Worm (Caenorhabditis elegans): ENCODE data around the gene bath-9.

Gene bath-9

ce11 chrII:3376789-3377188 lies at the start of gene bath-9:
bath-9 (plus strand) TSS chrII:3377089.
- TF ChIP-seq hnd-1 (tag; optimal IDR thresholded peaks at IDR 0.05) = no peak
- no peak for TF ChIP-seq sea-1 (GFP tag; conservative IDR thresholded peaks at IDR 0.05)
- TF ChIP-seq aly-1 (tag; optimal IDR thresholded peaks at IDR 0.05) = no peak
- TF ChIP-seq ama-1 (optimal IDR thresholded peaks at IDR 0.05) = no peak
- TF ChIP-seq tra-4 (tag; optimal IDR thresholded peaks at IDR 0.05) = no peak
- no peak for TF ChIP-seq F13C5.2 (tag; optimal IDR thresholded peaks at IDR 0.05)
- no peak for TF ChIP-seq ceh-13 (GFP tag; optimal IDR thresholded peaks at IDR 0.05)

DNA sequence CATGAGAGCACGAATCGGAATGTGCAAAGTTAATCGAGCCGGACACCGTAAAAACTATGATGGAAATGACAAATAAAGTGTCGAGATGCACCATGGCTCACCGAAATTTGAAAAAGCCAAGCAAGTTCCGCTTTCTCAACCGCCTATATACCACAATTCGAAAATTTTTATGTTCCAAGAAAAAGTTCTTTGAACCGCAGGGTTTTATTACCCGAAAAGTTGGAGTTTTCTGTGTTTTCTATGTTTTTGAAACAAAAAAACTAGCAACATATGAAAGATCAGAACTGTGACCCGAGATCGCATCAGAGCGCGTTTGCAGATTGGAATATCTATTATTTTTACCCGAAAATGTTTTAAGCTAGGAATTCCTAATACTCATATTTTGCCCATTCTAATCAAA lies 49.8 kb upstream of the bath-9 start, which contains the start of gene Y46D2A.3:
Gene Y46D2A.3, minus strand, starts transcription at position 101 of the 400 bp plus-strand sequence.
- TF ChIP-seq sea-1 (GFP tag; conservative IDR thresholded peaks at IDR 0.05) (no peak), scrt-1 (GFP tag; IDR thresholded peaks at IDR 0.05) (no peak), ama-1 (optimal IDR thresholded peaks at IDR 0.05) (no peak), hmg-4 (GFP tag; optimal IDR thresholded peaks at IDR 0.05) (no peak), ceh-13 (GFP tag; optimal IDR thresholded peaks at IDR 0.05) (no peak), flt-1 (GFP tag; IDR thresholded peaks at IDR 0.05) (no peak), tbx-37 (GFP tag; conservative IDR thresholded peaks at IDR 0.05) (no peak), ceh-36 (tag; optimal IDR thresholded peaks at IDR 0.05) (no peak)

DNA sequence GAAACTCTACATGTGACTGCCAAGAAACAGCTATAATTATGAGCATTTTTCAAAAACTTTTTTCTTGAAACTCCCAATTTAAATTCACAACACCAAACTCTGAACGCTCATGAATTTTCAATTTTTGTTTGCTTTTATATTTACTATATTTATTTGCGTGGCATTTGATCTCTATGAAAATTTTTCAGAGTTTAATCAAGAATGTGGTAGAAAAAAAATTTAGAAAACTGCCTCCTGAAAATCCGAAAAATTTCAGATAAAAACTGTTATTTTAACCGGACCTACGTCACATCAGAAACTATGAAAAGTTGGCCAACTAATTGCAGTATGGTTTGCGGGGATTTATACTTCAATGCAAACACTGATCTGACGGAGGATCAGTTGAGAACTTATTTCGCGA lies 44.9 kb upstream of the bath-9 start, which contains the start of gene irld-27:
Gene irld-27, plus strand, starts transcription at position 301 of the 400 bp plus-strand sequence.
- TF ChIP-seq hmg-4 (GFP tag; optimal IDR thresholded peaks at IDR 0.05) (no peak), flt-1 (GFP tag; IDR thresholded peaks at IDR 0.05) (no peak), ets-7 (tag; optimal IDR thresholded peaks at IDR 0.05) (no peak), hmbx-1 (tag; optimal IDR thresholded peaks at IDR 0.05) (no peak), hnd-1 (tag; optimal IDR thresholded peaks at IDR 0.05) (no peak)

- no peak for TF ChIP-seq ama-1 (optimal IDR thresholded peaks at IDR 0.05)
Observed at ce11 chrII:3337039-3337438, 39.9 kb upstream of the bath-9 start, which contains the start of gene F14D2.19. F14D2.19 (minus strand) TSS chrII:3337139.

DNA sequence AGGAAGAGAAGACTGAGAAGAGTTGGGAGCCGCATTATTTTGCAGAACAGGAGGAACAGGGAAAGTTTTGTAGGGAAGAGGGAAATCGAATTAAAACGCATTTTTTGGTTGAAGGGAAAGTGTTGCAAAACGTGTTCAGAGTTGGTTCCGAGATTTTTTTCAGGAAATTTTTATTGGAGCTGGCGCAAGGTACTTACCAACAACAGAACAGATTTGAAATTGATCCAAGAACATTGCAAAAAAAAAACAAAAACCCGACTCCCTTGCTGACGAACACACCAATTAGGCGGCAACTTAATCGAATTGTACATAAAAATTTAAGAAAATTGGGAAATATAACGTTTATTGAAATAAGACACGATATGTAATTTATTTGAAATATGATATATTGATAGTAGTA lies 38.3 kb upstream of the bath-9 start, which contains the start of gene F14D2.7:
Gene F14D2.7, minus strand, starts transcription at position 101 of the 400 bp plus-strand sequence.
- TF ChIP-seq hmbx-1 (tag; optimal IDR thresholded peaks at IDR 0.05) (no peak), aly-1 (tag; optimal IDR thresholded peaks at IDR 0.05) (no peak), ama-1 (optimal IDR thresholded peaks at IDR 0.05) (no peak), hnd-1 (tag; optimal IDR thresholded peaks at IDR 0.05) (no peak), pes-1 (GFP tag; IDR thresholded peaks at IDR 0.05) (no peak), ceh-13 (GFP tag; optimal IDR thresholded peaks at IDR 0.05) (no peak), ceh-36 (tag; optimal IDR thresholded peaks at IDR 0.05) (no peak), scrt-1 (GFP tag; IDR thresholded peaks at IDR 0.05) (no peak), F13C5.2 (tag; optimal IDR thresholded peaks at IDR 0.05) (no peak), tbx-11 (GFP tag; IDR thresholded peaks at IDR 0.05) (no peak), tra-4 (tag; optimal IDR thresholded peaks at IDR 0.05) (no peak), sea-1 (GFP tag; conservative IDR thresholded peaks at IDR 0.05) (no peak), ets-7 (tag; optimal IDR thresholded peaks at IDR 0.05) (no peak), flt-1 (GFP tag; IDR thresholded peaks at IDR 0.05) (no peak), tbx-37 (GFP tag; conservative IDR thresholded peaks at IDR 0.05) (no peak), B0310.2 (tag; optimal IDR thresholded peaks at IDR 0.05) (no peak), hmg-4 (GFP tag; optimal IDR thresholded peaks at IDR 0.05) (no peak)

DNA sequence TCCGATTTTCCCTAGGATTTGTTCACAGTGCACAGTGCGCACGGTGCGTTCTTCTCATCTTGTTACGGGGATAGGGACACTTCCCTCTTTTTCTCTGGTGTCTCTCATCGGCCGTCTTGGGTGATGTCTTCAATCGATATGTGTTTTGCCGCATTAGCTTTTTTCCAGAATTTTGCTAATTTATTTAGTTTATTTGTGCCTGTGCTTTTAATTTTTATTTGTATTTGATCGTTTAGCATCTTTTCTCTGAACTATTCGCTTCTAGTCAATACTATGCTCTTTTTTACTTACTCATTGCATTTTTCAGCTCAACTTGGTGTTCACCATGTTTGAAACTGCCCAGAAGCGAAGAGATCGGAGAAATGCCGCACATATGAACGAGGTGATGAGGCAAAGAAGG lies 36.6 kb upstream of the bath-9 start, which contains the start of gene F14D2.5:
Gene F14D2.5, plus strand, starts transcription at position 301 of the 400 bp plus-strand sequence.
- no peak for TF ChIP-seq ceh-13 (GFP tag; optimal IDR thresholded peaks at IDR 0.05)
- TF ChIP-seq tra-4 (tag; optimal IDR thresholded peaks at IDR 0.05) = no peak
- no peak for TF ChIP-seq sea-1 (GFP tag; conservative IDR thresholded peaks at IDR 0.05)
- TF ChIP-seq ceh-36 (tag; optimal IDR thresholded peaks at IDR 0.05) = no peak
- TF ChIP-seq hmg-4 (GFP tag; optimal IDR thresholded peaks at IDR 0.05) = no peak
- no peak for TF ChIP-seq hmbx-1 (tag; optimal IDR thresholded peaks at IDR 0.05)
- TF ChIP-seq ama-1 (optimal IDR thresholded peaks at IDR 0.05) = no peak
- TF ChIP-seq tbx-37 (GFP tag; conservative IDR thresholded peaks at IDR 0.05) = no peak
- TF ChIP-seq tbx-11 (GFP tag; IDR thresholded peaks at IDR 0.05) = no peak
- TF ChIP-seq pes-1 (GFP tag; IDR thresholded peaks at IDR 0.05) = no peak
- no peak for TF ChIP-seq ets-7 (tag; optimal IDR thresholded peaks at IDR 0.05)
- TF ChIP-seq B0310.2 (tag; optimal IDR thresholded peaks at IDR 0.05) = no peak

DNA sequence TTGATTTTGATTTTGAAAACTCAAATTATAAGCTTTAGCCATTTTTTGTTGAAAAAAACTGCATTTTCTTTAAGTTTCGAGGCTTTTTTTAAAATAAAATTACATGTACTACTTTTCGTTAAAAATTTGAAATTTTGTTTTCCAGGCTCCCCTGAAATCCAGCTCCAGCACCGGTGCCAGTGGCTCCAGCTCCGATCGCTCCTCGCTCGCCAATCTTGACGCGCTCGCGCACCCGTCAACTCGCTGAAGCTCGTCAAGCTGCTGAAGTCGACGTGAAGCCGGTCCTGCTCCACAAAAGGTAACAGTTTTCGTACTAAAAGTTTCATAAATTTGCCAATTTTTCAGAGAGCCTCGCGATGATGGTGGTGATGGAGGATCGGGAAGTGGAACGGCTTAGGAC lies 36.1 kb upstream of the bath-9 start:
- no peak for TF ChIP-seq ceh-13 (GFP tag; optimal IDR thresholded peaks at IDR 0.05)
- no peak for TF ChIP-seq scrt-1 (GFP tag; IDR thresholded peaks at IDR 0.05)
- TF ChIP-seq B0310.2 (tag; optimal IDR thresholded peaks at IDR 0.05) = no peak
- TF ChIP-seq aly-1 (tag; optimal IDR thresholded peaks at IDR 0.05) = no peak
- no peak for TF ChIP-seq ets-7 (tag; optimal IDR thresholded peaks at IDR 0.05)

DNA sequence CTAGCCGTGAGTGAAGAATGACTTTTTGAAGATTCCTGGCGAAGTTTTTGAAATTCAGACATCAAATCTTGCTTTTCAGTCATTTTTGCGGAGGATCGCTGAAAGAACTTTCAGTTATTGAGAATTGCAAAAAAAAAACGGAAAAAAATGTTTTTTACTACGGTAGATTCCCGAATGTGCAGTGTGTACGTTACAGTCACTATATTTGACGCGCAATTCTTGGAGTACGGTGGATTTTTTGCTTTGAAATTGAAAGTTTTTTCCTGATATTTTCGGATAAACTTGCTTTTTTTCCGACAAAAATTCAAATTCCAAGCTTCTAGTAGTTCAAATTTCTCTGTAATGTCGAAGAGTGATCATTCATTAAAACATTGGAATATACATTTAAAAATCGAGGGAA lies 34.9 kb upstream of the bath-9 start, which contains the start of gene F14D2.11:
Gene F14D2.11, minus strand, starts transcription at position 101 of the 400 bp plus-strand sequence.
- TF ChIP-seq ceh-13 (GFP tag; optimal IDR thresholded peaks at IDR 0.05) (no peak), aly-1 (tag; optimal IDR thresholded peaks at IDR 0.05) (no peak), tbx-37 (GFP tag; conservative IDR thresholded peaks at IDR 0.05) (no peak), flt-1 (GFP tag; IDR thresholded peaks at IDR 0.05) (no peak), tbx-11 (GFP tag; IDR thresholded peaks at IDR 0.05) (no peak), hmg-4 (GFP tag; optimal IDR thresholded peaks at IDR 0.05) (no peak), ceh-36 (tag; optimal IDR thresholded peaks at IDR 0.05) (no peak), F13C5.2 (tag; optimal IDR thresholded peaks at IDR 0.05) (no peak), hmbx-1 (tag; optimal IDR thresholded peaks at IDR 0.05) (no peak), tra-4 (tag; optimal IDR thresholded peaks at IDR 0.05) (no peak), pes-1 (GFP tag; IDR thresholded peaks at IDR 0.05) (no peak), ets-7 (tag; optimal IDR thresholded peaks at IDR 0.05) (no peak), ama-1 (optimal IDR thresholded peaks at IDR 0.05) (no peak)
